Fruit fly (Drosophila melanogaster): Measurements from ENCODE around the gene Mcm7.

The Mcm7 gene

DNA sequence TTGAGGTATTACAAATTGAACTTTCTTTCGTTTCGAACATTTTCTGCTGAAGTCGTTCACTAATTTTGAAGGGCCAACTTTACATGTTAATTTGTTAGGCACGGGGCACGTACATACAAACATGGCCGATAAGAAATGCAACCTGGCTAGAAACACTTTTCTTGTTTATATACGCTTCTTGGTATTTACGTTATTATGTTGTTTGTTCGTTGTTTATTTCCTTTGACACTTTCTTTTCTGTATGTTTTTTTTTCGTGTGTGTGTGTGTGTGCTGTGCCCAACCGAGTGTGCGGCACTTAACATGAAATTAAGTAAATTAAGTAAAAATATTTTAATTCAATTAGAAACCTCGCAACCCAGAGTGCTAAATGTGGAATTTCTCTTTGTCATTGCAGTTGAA is 34.3 kb downstream of the Mcm7 start (continued):
- TF ChIP-seq Myb (GFP tag; optimal IDR thresholded peaks at IDR 0.05) (no peak), trem (tag; optimal IDR thresholded peaks at IDR 0.05) (no peak), CG7786 (GFP tag; optimal IDR thresholded peaks at IDR 0.05) (no peak), CG17359 (tag; optimal IDR thresholded peaks at IDR 0.05) (peak; percentile 75), CG34376 (GFP tag; optimal IDR thresholded peaks at IDR 0.05) (no peak), prd (optimal IDR thresholded peaks at IDR 0.05) (no peak), prd (GFP tag; IDR thresholded peaks at IDR 0.05) (no peak), ash1 (GFP tag; optimal IDR thresholded peaks at IDR 0.05) (no peak), fru (optimal IDR thresholded peaks at IDR 0.05) (no peak), CG31365 (tag; optimal IDR thresholded peaks at IDR 0.05) (peak; percentile 5), jumu (GFP tag; optimal IDR thresholded peaks at IDR 0.05) (no peak), CTCF (GFP tag; optimal IDR thresholded peaks at IDR 0.05) (no peak), cad (GFP tag; optimal IDR thresholded peaks at IDR 0.05) (no peak), sisA (GFP tag; IDR thresholded peaks at IDR 0.05) (no peak), CG4730 (GFP tag; IDR thresholded peaks at IDR 0.05) (no peak), ap (GFP tag; IDR thresholded peaks at IDR 0.05) (no peak), CG3281 (GFP tag; optimal IDR thresholded peaks at IDR 0.05) (no peak), CG10979 (tag; optimal IDR thresholded peaks at IDR 0.05) (peak; percentile 31), CG17802 (tag; optimal IDR thresholded peaks at IDR 0.05) (no peak), Trl (optimal IDR thresholded peaks at IDR 0.05) (no peak), Trl (GFP tag; optimal IDR thresholded peaks at IDR 0.05) (peak; percentile 1), CG6272 (GFP tag; IDR thresholded peaks at IDR 0.05) (no peak), CG17328 (GFP tag; IDR thresholded peaks at IDR 0.05) (peak; percentile 12; the same call in 1 of the 2 replicates), onecut (GFP tag; IDR thresholded peaks at IDR 0.05) (no peak; the same call in 1 of the 2 replicates), row (GFP tag; IDR thresholded peaks at IDR 0.05) (no peak), CG6175 (GFP tag; IDR thresholded peaks at IDR 0.05) (no peak), so (GFP tag; IDR thresholded peaks at IDR 0.05) (no peak), CG8290 (GFP tag; optimal IDR thresholded peaks at IDR 0.05) (peak; percentile 12), CG8290 (tag; optimal IDR thresholded peaks at IDR 0.05) (peak in 1 of 2 experiments; percentile 1), ttk (GFP tag; IDR thresholded peaks at IDR 0.05) (0 out of 2 replicates have a peak, but pooled peaks have one; percentile 16), CG16863 (GFP tag; optimal IDR thresholded peaks at IDR 0.05) (peak; percentile 14), ems (GFP tag; optimal IDR thresholded peaks at IDR 0.05) (no peak), BtbVII (GFP tag; optimal IDR thresholded peaks at IDR 0.05) (no peak), CG15696 (tag; optimal IDR thresholded peaks at IDR 0.05) (peak; percentile 33), sim (GFP tag; IDR thresholded peaks at IDR 0.05) (no peak), otp (GFP tag; IDR thresholded peaks at IDR 0.05) (peak; percentile 82), CG4617 (GFP tag; optimal IDR thresholded peaks at IDR 0.05; ENCODE audit: borderline replicate concordance) (no peak), rib (GFP tag; IDR thresholded peaks at IDR 0.05) (no peak), gt (GFP tag; IDR thresholded peaks at IDR 0.05) (no peak), Oaz (GFP tag; IDR thresholded peaks at IDR 0.05) (no peak), pfk (GFP tag; optimal IDR thresholded peaks at IDR 0.05) (no peak), Sin3A (optimal IDR thresholded peaks at IDR 0.05) (no peak), shn (GFP tag; optimal IDR thresholded peaks at IDR 0.05) (no peak), CG18476 (GFP tag; optimal IDR thresholded peaks at IDR 0.05) (no peak), tup (GFP tag; optimal IDR thresholded peaks at IDR 0.05) (peak; percentile 20), unpg (GFP tag; optimal IDR thresholded peaks at IDR 0.05) (peak; percentile 36), CG1529 (GFP tag; optimal IDR thresholded peaks at IDR 0.05) (peak; percentile 63), sqz (GFP tag; optimal IDR thresholded peaks at IDR 0.05) (peak; percentile 14), CG5953 (GFP tag; IDR thresholded peaks at IDR 0.05) (0 out of 2 replicates have a peak, but pooled peaks have one; percentile 25), luna (GFP tag; optimal IDR thresholded peaks at IDR 0.05) (no peak), CG7372 (GFP tag; IDR thresholded peaks at IDR 0.05) (no peak), D (optimal IDR thresholded peaks at IDR 0.05) (no peak), D (GFP tag; optimal IDR thresholded peaks at IDR 0.05) (peak; percentile 62), CG6689 (GFP tag; IDR thresholded peaks at IDR 0.05) (no peak), CG43689 (GFP tag; IDR thresholded peaks at IDR 0.05) (no peak), Antp (GFP tag; optimal IDR thresholded peaks at IDR 0.05) (no peak)
